Worm (Caenorhabditis elegans): Measurements from ENCODE around the gene srh-166.

ce11 chrV:20522219-20522618 lies 3.4 kb downstream of the srh-166 start, which contains the start of the genes Y38H6C.9 and fbxa-150:
- TF ChIP-seq dpff-1 (tag; optimal IDR thresholded peaks at IDR 0.05) (no peak), repo-1 (tag; optimal IDR thresholded peaks at IDR 0.05) (no peak), attf-3 (GFP tag; conservative IDR thresholded peaks at IDR 0.05) (no peak), aptf-3 (GFP tag; IDR thresholded peaks at IDR 0.05) (no peak), ceh-79 (tag; optimal IDR thresholded peaks at IDR 0.05) (no peak), akir-1 (GFP tag; optimal IDR thresholded peaks at IDR 0.05) (no peak), sea-2 (GFP tag; IDR thresholded peaks at IDR 0.05) (no peak), dox-1 (GFP tag; IDR thresholded peaks at IDR 0.05) (no peak), Y53G8AR.9 (GFP tag; conservative IDR thresholded peaks at IDR 0.05) (no peak), D2030.7 (GFP tag; IDR thresholded peaks at IDR 0.05) (no peak), F52B5.7 (tag; optimal IDR thresholded peaks at IDR 0.05) (no peak)
